Fruit fly (Drosophila melanogaster): ENCODE data around the gene Gyc76C.
A peak's percentile ranks its signal among the peaks of the same experiment; 100 is the strongest.

The Gyc76C gene

dm6 chr3L:19804908-19805307, 11.5 kb upstream of the Gyc76C start, which contains the start of the genes TORIP and Ccdc58:
TSS of gene TORIP (minus strand) at chr3L:19805080.
TSS of gene Ccdc58 (plus strand) at chr3L:19805181.
- no peak for TF ChIP-seq Bdp1 (GFP tag; optimal IDR thresholded peaks at IDR 0.05)
- TF ChIP-seq knrl (GFP tag; IDR thresholded peaks at IDR 0.05; ENCODE audit: partially characterized antibody), result peak; percentile 63; the same call in 2 of the 3 replicates
- peak; percentile 67 for TF ChIP-seq CG2129 (GFP tag; IDR thresholded peaks at IDR 0.05; ENCODE audit: partially characterized antibody)
- peak; percentile 69; the same call in 2 of the 3 replicates for TF ChIP-seq zen2 (GFP tag; IDR thresholded peaks at IDR 0.05; ENCODE audit: partially characterized antibody)
- peak; percentile 85 for TF ChIP-seq Dll (GFP tag; IDR thresholded peaks at IDR 0.05; ENCODE audit: partially characterized antibody)
- peak in 1 of 2 experiments; percentile 29 for TF ChIP-seq crp (GFP tag; optimal IDR thresholded peaks at IDR 0.05)
- peak; percentile 5 for TF ChIP-seq Dp (GFP tag; optimal IDR thresholded peaks at IDR 0.05)
- peak; percentile 71 for TF ChIP-seq BEAF-32 (GFP tag; optimal IDR thresholded peaks at IDR 0.05)
- peak; percentile 72 for TF ChIP-seq Bgb (GFP tag; IDR thresholded peaks at IDR 0.05; ENCODE audit: partially characterized antibody)
- TF ChIP-seq CG2116 (GFP tag; optimal IDR thresholded peaks at IDR 0.05), result peak; percentile 52
- TF ChIP-seq tll (GFP tag; optimal IDR thresholded peaks at IDR 0.05), result no peak
- peak; percentile 65; the same call in 2 of the 3 replicates for TF ChIP-seq HLH4C (GFP tag; IDR thresholded peaks at IDR 0.05; ENCODE audit: partially characterized antibody)
- TF ChIP-seq CG16813 (GFP tag; IDR thresholded peaks at IDR 0.05; ENCODE audit: partially characterized antibody), result peak; percentile 72
- peak; percentile 25 for TF ChIP-seq trem (tag; optimal IDR thresholded peaks at IDR 0.05)
- no peak for TF ChIP-seq Dek (tag; optimal IDR thresholded peaks at IDR 0.05)
- TF ChIP-seq vnd (GFP tag; IDR thresholded peaks at IDR 0.05; ENCODE audit: partially characterized antibody), result peak; percentile 70
- peak; percentile 17 for TF ChIP-seq sens (GFP tag)
- TF ChIP-seq Vsx1 (GFP tag; optimal IDR thresholded peaks at IDR 0.05), result no peak
- TF ChIP-seq MBD-R2 (GFP tag; IDR thresholded peaks at IDR 0.05), result peak; percentile 55
- no peak for TF ChIP-seq CG8089 (GFP tag; optimal IDR thresholded peaks at IDR 0.05)
- no peak for TF ChIP-seq CG12391 (tag; optimal IDR thresholded peaks at IDR 0.05)
- peak; percentile 27 for TF ChIP-seq MESR4 (GFP tag; optimal IDR thresholded peaks at IDR 0.05)
- no peak for TF ChIP-seq CG3407 (GFP tag; optimal IDR thresholded peaks at IDR 0.05)
- peak; percentile 55 for TF ChIP-seq stwl (tag; optimal IDR thresholded peaks at IDR 0.05)
- peak; percentile 86 for TF ChIP-seq CG13287 (GFP tag; IDR thresholded peaks at IDR 0.05; ENCODE audit: partially characterized antibody)
- TF ChIP-seq al (GFP tag; IDR thresholded peaks at IDR 0.05), result no peak
- peak; percentile 85 for TF ChIP-seq unc-4 (GFP tag; IDR thresholded peaks at IDR 0.05; ENCODE audit: partially characterized antibody)
- 0 out of 3 replicates have a peak, but pooled peaks have one; percentile 54 for TF ChIP-seq CG7963 (GFP tag; IDR thresholded peaks at IDR 0.05; ENCODE audit: partially characterized antibody)
- TF ChIP-seq hbn (GFP tag; IDR thresholded peaks at IDR 0.05; ENCODE audit: partially characterized antibody), result peak; percentile 81
- TF ChIP-seq Opbp (GFP tag; IDR thresholded peaks at IDR 0.05; ENCODE audit: partially characterized antibody), result peak; percentile 60; the same call in 2 of the 3 replicates
- TF ChIP-seq Scr (GFP tag; IDR thresholded peaks at IDR 0.05; ENCODE audit: partially characterized antibody), result peak; percentile 82
- TF ChIP-seq Dref (GFP tag; IDR thresholded peaks at IDR 0.05), result peak; percentile 64
- TF ChIP-seq CG6791 (GFP tag; IDR thresholded peaks at IDR 0.05; ENCODE audit: partially characterized antibody), result peak; percentile 72
- peak; percentile 17 for TF ChIP-seq pzg (GFP tag; optimal IDR thresholded peaks at IDR 0.05)
- peak; percentile 75; the same call in 2 of the 3 replicates for TF ChIP-seq mld (GFP tag; IDR thresholded peaks at IDR 0.05; ENCODE audit: partially characterized antibody)
- TF ChIP-seq amos (GFP tag; IDR thresholded peaks at IDR 0.05; ENCODE audit: partially characterized antibody), result peak; percentile 77
- TF ChIP-seq phol (tag; optimal IDR thresholded peaks at IDR 0.05), result peak; percentile 4
- no peak for TF ChIP-seq tio (GFP tag; optimal IDR thresholded peaks at IDR 0.05)
- peak; percentile 72 for TF ChIP-seq inv (GFP tag; IDR thresholded peaks at IDR 0.05; ENCODE audit: partially characterized antibody)
- TF ChIP-seq CG14860 (GFP tag; IDR thresholded peaks at IDR 0.05; ENCODE audit: partially characterized antibody), result peak; percentile 67
- TF ChIP-seq CG31224 (GFP tag; IDR thresholded peaks at IDR 0.05), result no peak
- TF ChIP-seq CG7372 (GFP tag; IDR thresholded peaks at IDR 0.05), result no peak
- no peak for TF ChIP-seq HLH54F (GFP tag; optimal IDR thresholded peaks at IDR 0.05)
- TF ChIP-seq chinmo (GFP tag; IDR thresholded peaks at IDR 0.05; ENCODE audit: partially characterized antibody), result 0 out of 4 replicates have a peak, but pooled peaks have one; percentile 21
- peak; percentile 77 for TF ChIP-seq bbx (GFP tag; IDR thresholded peaks at IDR 0.05; ENCODE audit: partially characterized antibody)
- TF ChIP-seq CG16863 (GFP tag; optimal IDR thresholded peaks at IDR 0.05), result no peak
